Worm (Caenorhabditis elegans): ENCODE results near the gene srd-34.

The srd-34 gene

DNA sequence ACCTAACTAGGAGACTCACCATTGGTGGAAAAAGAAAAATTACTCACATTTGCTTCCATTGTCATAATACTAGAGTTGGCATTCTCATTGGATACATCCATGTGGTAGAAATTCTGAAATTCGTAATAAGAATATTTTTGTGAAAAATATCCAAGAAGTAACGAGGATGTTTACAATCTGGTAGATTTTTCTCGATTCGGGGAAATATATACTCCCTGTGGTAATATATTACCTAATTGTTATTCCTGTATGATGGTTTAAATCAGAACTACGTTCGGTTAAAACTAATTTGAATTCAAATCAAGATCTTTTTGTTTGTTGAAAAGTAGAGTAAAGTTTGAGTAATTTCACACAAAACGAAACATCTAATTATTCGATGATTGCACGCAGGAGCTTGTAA, at the start of gene srd-34:
TSS of gene srd-34 (minus strand) at position 101 of the 400 bp plus-strand sequence.
- TF ChIP-seq aly-1 (tag; optimal IDR thresholded peaks at IDR 0.05): no peak
- TF ChIP-seq ets-7 (tag; optimal IDR thresholded peaks at IDR 0.05): no peak
- TF ChIP-seq sea-1 (GFP tag; conservative IDR thresholded peaks at IDR 0.05): no peak
- no peak for TF ChIP-seq pes-1 (GFP tag; IDR thresholded peaks at IDR 0.05)
- no peak for TF ChIP-seq B0310.2 (tag; optimal IDR thresholded peaks at IDR 0.05)
- no peak for TF ChIP-seq ama-1 (optimal IDR thresholded peaks at IDR 0.05)
- no peak for TF ChIP-seq ceh-13 (GFP tag; optimal IDR thresholded peaks at IDR 0.05)

DNA sequence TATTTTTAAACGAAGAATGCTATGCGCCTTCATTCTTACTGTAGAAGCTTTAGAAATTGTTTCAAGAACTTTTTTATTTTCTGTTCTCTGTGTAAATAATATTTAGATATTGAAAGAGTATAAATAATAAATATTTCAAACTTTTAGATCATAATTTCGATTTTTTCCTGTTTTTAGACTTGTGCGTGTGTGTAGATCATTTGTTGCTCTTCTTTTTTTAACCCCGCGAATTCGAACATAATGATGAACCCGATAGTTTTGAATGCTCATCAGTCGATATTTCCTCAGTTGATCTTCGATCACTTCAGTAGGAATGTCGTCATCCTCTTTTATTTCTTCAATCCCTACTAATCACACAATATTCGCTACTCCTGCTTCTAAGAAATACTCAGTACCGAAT, 48.4 kb upstream of the srd-34 start, which contains the start of gene T21C9.13:
TSS of gene T21C9.13 (plus strand) at position 33 of the 400 bp plus-strand sequence.
- no peak for TF ChIP-seq ceh-13 (GFP tag; optimal IDR thresholded peaks at IDR 0.05)
- TF ChIP-seq aly-1 (tag; optimal IDR thresholded peaks at IDR 0.05): no peak
- no peak for TF ChIP-seq ceh-36 (tag; optimal IDR thresholded peaks at IDR 0.05)
- no peak for TF ChIP-seq ama-1 (optimal IDR thresholded peaks at IDR 0.05)
- no peak for TF ChIP-seq scrt-1 (GFP tag; IDR thresholded peaks at IDR 0.05)
- no peak for TF ChIP-seq flt-1 (GFP tag; IDR thresholded peaks at IDR 0.05)
- TF ChIP-seq F13C5.2 (tag; optimal IDR thresholded peaks at IDR 0.05): no peak
- no peak for TF ChIP-seq pes-1 (GFP tag; IDR thresholded peaks at IDR 0.05)
- TF ChIP-seq hmg-4 (GFP tag; optimal IDR thresholded peaks at IDR 0.05): no peak
- TF ChIP-seq sea-1 (GFP tag; conservative IDR thresholded peaks at IDR 0.05): no peak
- no peak for TF ChIP-seq tbx-37 (GFP tag; conservative IDR thresholded peaks at IDR 0.05)
- TF ChIP-seq tbx-11 (GFP tag; IDR thresholded peaks at IDR 0.05): no peak
- TF ChIP-seq ets-7 (tag; optimal IDR thresholded peaks at IDR 0.05): no peak
- no peak for TF ChIP-seq B0310.2 (tag; optimal IDR thresholded peaks at IDR 0.05)
- no peak for TF ChIP-seq tra-4 (tag; optimal IDR thresholded peaks at IDR 0.05)
- no peak for TF ChIP-seq hnd-1 (tag; optimal IDR thresholded peaks at IDR 0.05)
- no peak for TF ChIP-seq hmbx-1 (tag; optimal IDR thresholded peaks at IDR 0.05)

DNA sequence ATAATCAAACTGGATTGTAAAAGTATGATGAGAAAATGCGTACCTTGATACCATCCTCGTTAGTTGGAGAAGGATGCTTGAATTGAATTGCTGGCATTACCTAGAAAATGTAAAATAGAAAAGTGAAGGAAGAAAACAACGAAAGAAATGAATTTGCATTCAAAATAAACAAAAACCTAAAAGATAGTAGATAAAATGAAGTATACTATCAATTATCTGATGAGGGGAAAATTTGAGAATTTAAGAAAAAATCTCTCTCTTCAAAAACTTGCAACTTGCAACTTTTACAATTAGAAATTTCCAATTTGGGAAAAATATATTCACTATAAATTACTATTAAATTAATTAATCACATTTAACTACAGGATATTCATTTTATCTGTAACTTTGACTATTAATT, 45.9 kb upstream of the srd-34 start, which contains the start of gene T21C9.11:
TSS of gene T21C9.11 (minus strand) at position 101 of the 400 bp plus-strand sequence.
- TF ChIP-seq flt-1 (GFP tag; IDR thresholded peaks at IDR 0.05) (no peak), tbx-37 (GFP tag; conservative IDR thresholded peaks at IDR 0.05) (no peak), sea-1 (GFP tag; conservative IDR thresholded peaks at IDR 0.05) (no peak), ceh-13 (GFP tag; optimal IDR thresholded peaks at IDR 0.05) (no peak), tra-4 (tag; optimal IDR thresholded peaks at IDR 0.05) (no peak), tbx-11 (GFP tag; IDR thresholded peaks at IDR 0.05) (no peak), pes-1 (GFP tag; IDR thresholded peaks at IDR 0.05) (no peak), hmg-4 (GFP tag; optimal IDR thresholded peaks at IDR 0.05) (no peak), F13C5.2 (tag; optimal IDR thresholded peaks at IDR 0.05) (no peak), ama-1 (optimal IDR thresholded peaks at IDR 0.05) (no peak), aly-1 (tag; optimal IDR thresholded peaks at IDR 0.05) (no peak), scrt-1 (GFP tag; IDR thresholded peaks at IDR 0.05) (no peak), hnd-1 (tag; optimal IDR thresholded peaks at IDR 0.05) (no peak), B0310.2 (tag; optimal IDR thresholded peaks at IDR 0.05) (no peak), ceh-36 (tag; optimal IDR thresholded peaks at IDR 0.05) (no peak), ets-7 (tag; optimal IDR thresholded peaks at IDR 0.05) (no peak), hmbx-1 (tag; optimal IDR thresholded peaks at IDR 0.05) (no peak)

DNA sequence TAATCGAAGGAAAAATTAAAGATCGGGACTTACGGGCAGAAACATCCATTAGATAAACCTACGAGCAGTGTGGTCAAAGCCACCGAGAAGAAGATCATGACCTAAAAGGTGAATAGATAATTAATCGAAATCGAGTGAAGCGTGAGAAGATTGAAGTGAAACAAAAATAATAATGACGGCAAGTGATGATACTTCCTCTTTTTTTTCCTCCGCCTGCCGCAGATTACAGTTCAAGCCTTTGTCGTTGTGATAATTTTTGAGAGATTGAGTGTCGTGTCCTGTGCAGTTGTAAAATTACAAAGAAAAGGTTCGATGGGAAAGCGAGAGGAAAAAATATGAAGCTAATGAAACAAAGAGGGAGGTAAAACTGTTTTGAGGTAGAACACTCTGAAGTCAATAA, 43.6 kb upstream of the srd-34 start, which contains the start of gene T21C9.9:
TSS of gene T21C9.9 (minus strand) at position 101 of the 400 bp plus-strand sequence.
- no peak for TF ChIP-seq B0310.2 (tag; optimal IDR thresholded peaks at IDR 0.05)
- no peak for TF ChIP-seq scrt-1 (GFP tag; IDR thresholded peaks at IDR 0.05)
- TF ChIP-seq sea-1 (GFP tag; conservative IDR thresholded peaks at IDR 0.05): no peak
- no peak for TF ChIP-seq hmbx-1 (tag; optimal IDR thresholded peaks at IDR 0.05)
- no peak for TF ChIP-seq tbx-11 (GFP tag; IDR thresholded peaks at IDR 0.05)
- TF ChIP-seq F13C5.2 (tag; optimal IDR thresholded peaks at IDR 0.05): no peak
- no peak for TF ChIP-seq ama-1 (optimal IDR thresholded peaks at IDR 0.05)
- no peak for TF ChIP-seq ets-7 (tag; optimal IDR thresholded peaks at IDR 0.05)
- no peak for TF ChIP-seq hnd-1 (tag; optimal IDR thresholded peaks at IDR 0.05)
- TF ChIP-seq aly-1 (tag; optimal IDR thresholded peaks at IDR 0.05): no peak
- no peak for TF ChIP-seq tbx-37 (GFP tag; conservative IDR thresholded peaks at IDR 0.05)
- TF ChIP-seq ceh-13 (GFP tag; optimal IDR thresholded peaks at IDR 0.05): no peak
- TF ChIP-seq hmg-4 (GFP tag; optimal IDR thresholded peaks at IDR 0.05): no peak
- TF ChIP-seq pes-1 (GFP tag; IDR thresholded peaks at IDR 0.05): no peak
- no peak for TF ChIP-seq ceh-36 (tag; optimal IDR thresholded peaks at IDR 0.05)
- TF ChIP-seq flt-1 (GFP tag; IDR thresholded peaks at IDR 0.05): no peak
- TF ChIP-seq tra-4 (tag; optimal IDR thresholded peaks at IDR 0.05): no peak

DNA sequence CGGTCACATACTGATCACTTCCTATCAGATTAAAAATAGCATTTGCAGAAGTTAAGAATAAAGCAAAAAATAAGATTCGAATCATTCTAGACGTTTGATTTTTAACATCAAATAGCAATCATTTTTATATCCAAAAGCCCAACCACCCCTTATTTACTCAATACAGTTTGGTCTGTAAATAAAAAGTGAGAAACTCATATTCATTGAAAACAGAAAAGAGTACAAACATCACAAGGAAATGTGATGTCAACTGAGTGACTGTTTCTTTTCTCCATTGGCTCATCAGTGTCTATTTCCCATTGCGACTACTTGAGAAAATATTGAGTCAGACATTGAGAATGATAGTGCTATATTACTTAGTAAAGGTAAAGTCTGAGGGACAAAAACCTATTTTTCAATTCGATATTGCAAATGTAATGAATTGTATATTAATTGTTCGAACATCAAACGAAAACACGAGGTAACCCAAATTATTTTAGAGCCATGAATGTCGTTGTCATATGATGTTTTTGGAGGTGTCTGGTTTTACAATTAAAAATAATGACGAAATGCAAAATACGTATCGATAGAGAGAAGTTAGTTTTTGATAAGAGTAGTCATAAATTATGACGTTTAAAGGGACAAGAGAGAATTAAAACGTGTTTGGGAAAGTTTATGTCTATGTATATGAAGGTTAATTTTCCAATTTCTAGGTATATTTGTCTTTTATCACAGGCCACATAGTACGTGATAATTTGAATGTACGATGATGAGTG, 41.1 kb upstream of the srd-34 start, which contains the start of gene ttr-23:
TSS of gene ttr-23 (minus strand) at position 87 of the 755 bp plus-strand sequence.
- no peak for TF ChIP-seq F13C5.2 (tag; optimal IDR thresholded peaks at IDR 0.05)
- TF ChIP-seq ceh-13 (GFP tag; optimal IDR thresholded peaks at IDR 0.05): no peak
- no peak for TF ChIP-seq aly-1 (tag; optimal IDR thresholded peaks at IDR 0.05)
- no peak for TF ChIP-seq pes-1 (GFP tag; IDR thresholded peaks at IDR 0.05)
- no peak for TF ChIP-seq scrt-1 (GFP tag; IDR thresholded peaks at IDR 0.05)
- no peak for TF ChIP-seq tbx-11 (GFP tag; IDR thresholded peaks at IDR 0.05)
- TF ChIP-seq ama-1 (optimal IDR thresholded peaks at IDR 0.05): no peak
- no peak for TF ChIP-seq flt-1 (GFP tag; IDR thresholded peaks at IDR 0.05)
- no peak for TF ChIP-seq tra-4 (tag; optimal IDR thresholded peaks at IDR 0.05)
- TF ChIP-seq tbx-37 (GFP tag; conservative IDR thresholded peaks at IDR 0.05): no peak
- TF ChIP-seq hnd-1 (tag; optimal IDR thresholded peaks at IDR 0.05): no peak
- TF ChIP-seq hmbx-1 (tag; optimal IDR thresholded peaks at IDR 0.05): no peak
- TF ChIP-seq ceh-36 (tag; optimal IDR thresholded peaks at IDR 0.05): no peak
- TF ChIP-seq ets-7 (tag; optimal IDR thresholded peaks at IDR 0.05): no peak

DNA sequence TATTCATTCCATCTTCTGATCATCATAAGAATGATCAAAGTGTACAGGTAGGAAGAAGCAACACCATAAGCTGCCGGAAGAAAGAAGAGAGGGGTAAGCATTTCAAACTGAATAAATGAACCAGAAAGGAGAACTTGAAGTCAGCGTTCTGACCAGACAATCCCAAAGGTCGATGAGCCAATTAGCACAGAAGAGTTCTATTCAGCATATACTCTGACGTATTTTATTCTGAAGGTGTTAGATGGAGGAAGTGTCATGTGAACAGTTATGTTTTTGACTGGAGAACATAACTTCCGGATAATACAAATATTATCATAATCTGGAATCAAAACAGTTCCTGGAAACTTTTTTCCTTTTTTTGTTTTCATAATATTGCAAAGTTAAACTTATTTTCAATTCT, 39.8 kb upstream of the srd-34 start, which contains the start of gene srg-32:
TSS of gene srg-32 (minus strand) at position 101 of the 400 bp plus-strand sequence.
- no peak for TF ChIP-seq ceh-13 (GFP tag; optimal IDR thresholded peaks at IDR 0.05)
- TF ChIP-seq tbx-11 (GFP tag; IDR thresholded peaks at IDR 0.05): no peak
- no peak for TF ChIP-seq pes-1 (GFP tag; IDR thresholded peaks at IDR 0.05)
- no peak for TF ChIP-seq B0310.2 (tag; optimal IDR thresholded peaks at IDR 0.05)
- no peak for TF ChIP-seq sea-1 (GFP tag; conservative IDR thresholded peaks at IDR 0.05)
- no peak for TF ChIP-seq ceh-36 (tag; optimal IDR thresholded peaks at IDR 0.05)
- no peak for TF ChIP-seq hmbx-1 (tag; optimal IDR thresholded peaks at IDR 0.05)
- no peak for TF ChIP-seq hmg-4 (GFP tag; optimal IDR thresholded peaks at IDR 0.05)
